Fruit fly (Drosophila melanogaster): ENCODE data around the gene CG42852.

The CG42852 gene

dm6 chr3L:16765647-16766628 is 10.6 kb downstream of the CG42852 start, which contains the start of gene Nrt:
Gene Nrt, plus strand, starts transcription at chr3L:16766072.
- TF ChIP-seq CG8478 (optimal IDR thresholded peaks at IDR 0.05) (no peak), CTCF (optimal IDR thresholded peaks at IDR 0.05) (no peak)

- TF ChIP-seq CG8478 (optimal IDR thresholded peaks at IDR 0.05): no peak
- TF ChIP-seq CTCF (optimal IDR thresholded peaks at IDR 0.05): no peak
Measured at dm6 chr3L:16766901-16767300, 11.6 kb downstream of the CG42852 start.

dm6 chr3L:16768001-16768652 is 12.8 kb downstream of the CG42852 start:
- TF ChIP-seq CTCF (optimal IDR thresholded peaks at IDR 0.05) (no peak), CG8478 (optimal IDR thresholded peaks at IDR 0.05) (no peak)

dm6 chr3L:16769866-16770265 is 14.6 kb downstream of the CG42852 start:
- peak; percentile 88 to 94 for TF ChIP-seq CTCF (optimal IDR thresholded peaks at IDR 0.05)
- no peak for TF ChIP-seq CG8478 (optimal IDR thresholded peaks at IDR 0.05)

dm6 chr3L:16772755-16773523 is 17.6 kb downstream of the CG42852 start:
- TF ChIP-seq CG8478 (optimal IDR thresholded peaks at IDR 0.05) (no peak), CTCF (optimal IDR thresholded peaks at IDR 0.05) (no peak)

- TF ChIP-seq CG8478 (optimal IDR thresholded peaks at IDR 0.05) (no peak), CTCF (optimal IDR thresholded peaks at IDR 0.05) (no peak)
Measured at dm6 chr3L:16779704-16780173, 24.4 kb downstream of the CG42852 start, which contains the start of the genes mus302 and CG9705. Gene mus302, minus strand, starts transcription at chr3L:16779736. Gene CG9705, plus strand, starts transcription at chr3L:16780100.

- TF ChIP-seq CTCF (optimal IDR thresholded peaks at IDR 0.05) (no peak), CG8478 (optimal IDR thresholded peaks at IDR 0.05) (no peak)
Measured at dm6 chr3L:16780317-16780716, 25.0 kb downstream of the CG42852 start.

dm6 chr3L:16782218-16782763 is 27.0 kb downstream of the CG42852 start:
- TF ChIP-seq CTCF (optimal IDR thresholded peaks at IDR 0.05) (no peak), CG8478 (optimal IDR thresholded peaks at IDR 0.05) (no peak)

- TF ChIP-seq CTCF (optimal IDR thresholded peaks at IDR 0.05) (no peak), CG8478 (optimal IDR thresholded peaks at IDR 0.05) (no peak)
Measured at dm6 chr3L:16782789-16783188, 27.5 kb downstream of the CG42852 start, which contains the start of gene CG9706. Gene CG9706, plus strand, starts transcription at chr3L:16783010.

dm6 chr3L:16786728-16787127 is 31.4 kb downstream of the CG42852 start, which contains the start of gene eIF3e:
Gene eIF3e, minus strand, starts transcription at chr3L:16786941.
- TF ChIP-seq CG8478 (optimal IDR thresholded peaks at IDR 0.05) (no peak), CTCF (optimal IDR thresholded peaks at IDR 0.05) (no peak)

- no peak for TF ChIP-seq CTCF (optimal IDR thresholded peaks at IDR 0.05)
- TF ChIP-seq CG8478 (optimal IDR thresholded peaks at IDR 0.05): no peak
Measured at dm6 chr3L:16796603-16797002, 41.3 kb downstream of the CG42852 start.

dm6 chr3L:16800026-16800425 is 44.7 kb downstream of the CG42852 start:
- TF ChIP-seq CTCF (optimal IDR thresholded peaks at IDR 0.05) (no peak), CG8478 (optimal IDR thresholded peaks at IDR 0.05) (no peak)

dm6 chr3L:16801499-16802452 is 46.5 kb downstream of the CG42852 start:
- TF ChIP-seq CTCF (optimal IDR thresholded peaks at IDR 0.05) (no peak), CG8478 (optimal IDR thresholded peaks at IDR 0.05) (no peak)
